Worm (Caenorhabditis elegans): ENCODE results near the gene F28H7.8.
A peak's percentile ranks its signal among the peaks of the same experiment; 100 is the strongest.

Gene F28H7.8

ce11 chrV:10804374-10804773 lies 45.6 kb downstream of the F28H7.8 start, which contains the start of gene secs-1:
Gene secs-1, minus strand, starts transcription at chrV:10804474.
- TF ChIP-seq egl-43 (GFP tag; IDR thresholded peaks at IDR 0.05) (no peak), Y48G9A.11 (GFP tag; IDR thresholded peaks at IDR 0.05) (no peak), snpc-4 (tag; optimal IDR thresholded peaks at IDR 0.05) (no peak), nhr-28 (tag; optimal IDR thresholded peaks at IDR 0.05) (no peak), T20F7.1 (GFP tag; optimal IDR thresholded peaks at IDR 0.05) (no peak), dmd-9 (GFP tag; IDR thresholded peaks at IDR 0.05) (no peak), F44E2.7 (GFP tag; IDR thresholded peaks at IDR 0.05) (no peak), lin-38 (GFP tag; IDR thresholded peaks at IDR 0.05) (no peak), mxl-2 (GFP tag; conservative IDR thresholded peaks at IDR 0.05) (no peak), F10B5.3 (tag; optimal IDR thresholded peaks at IDR 0.05) (no peak), unc-130 (GFP tag; optimal IDR thresholded peaks at IDR 0.05) (no peak), dpl-1 (GFP tag; optimal IDR thresholded peaks at IDR 0.05) (no peak), hif-1 (tag; optimal IDR thresholded peaks at IDR 0.05) (no peak), lsy-2 (tag; optimal IDR thresholded peaks at IDR 0.05) (no peak)

- TF ChIP-seq aha-1 (tag) (peak; percentile 70), hlh-11 (tag; optimal IDR thresholded peaks at IDR 0.05) (no peak)
These were observed 47.2 kb downstream of the F28H7.8 start, which contains the start of gene prp-38 for ce11 chrV:10805934-10806333. Gene prp-38, minus strand, starts transcription at chrV:10806034.

ce11 chrV:10807862-10808327 lies 49.1 kb downstream of the F28H7.8 start, which contains the start of gene plrg-1:
Gene plrg-1, minus strand, starts transcription at chrV:10807912.
- no peak for TF ChIP-seq egl-27 (tag; optimal IDR thresholded peaks at IDR 0.05)
- TF ChIP-seq dve-1 (tag; optimal IDR thresholded peaks at IDR 0.05; ENCODE audit: insufficient read depth): peak; percentile 91
- TF ChIP-seq lin-38 (GFP tag; IDR thresholded peaks at IDR 0.05): peak; percentile 93
- TF ChIP-seq lsy-2 (tag; optimal IDR thresholded peaks at IDR 0.05): peak; percentile 50 to 89
- TF ChIP-seq lin-39 (tag; optimal IDR thresholded peaks at IDR 0.05): no peak
- TF ChIP-seq daf-12 (tag; optimal IDR thresholded peaks at IDR 0.05): no peak
- TF ChIP-seq fkh-10 (GFP tag; optimal IDR thresholded peaks at IDR 0.05): peak; percentile 50
- TF ChIP-seq nhr-6 (tag; optimal IDR thresholded peaks at IDR 0.05): peak; percentile 87
- peak; percentile 78 for TF ChIP-seq nhr-11 (tag; optimal IDR thresholded peaks at IDR 0.05)
- peak; percentile 89 for TF ChIP-seq ceh-44 (GFP tag; IDR thresholded peaks at IDR 0.05)
- TF ChIP-seq mes-2 (tag; optimal IDR thresholded peaks at IDR 0.05; ENCODE audit: poor library complexity, severe bottlenecking): peak; percentile 97
- TF ChIP-seq nhr-77 (tag; optimal IDR thresholded peaks at IDR 0.05): peak; percentile 83
- peak in 1 of 2 experiments; percentile 65; a peak in 1 of 4 replicates for TF ChIP-seq madf-5 (GFP tag; IDR thresholded peaks at IDR 0.05)
- no peak for TF ChIP-seq zag-1 (tag; optimal IDR thresholded peaks at IDR 0.05)
- no peak for TF ChIP-seq nhr-237 (tag; optimal IDR thresholded peaks at IDR 0.05)
- peak; percentile 60 for TF ChIP-seq F10B5.3 (tag; optimal IDR thresholded peaks at IDR 0.05)
- peak; percentile 80 for TF ChIP-seq Y48G9A.11 (GFP tag; IDR thresholded peaks at IDR 0.05)
- TF ChIP-seq nhr-111 (GFP tag; optimal IDR thresholded peaks at IDR 0.05): no peak
- TF ChIP-seq hif-1 (tag; optimal IDR thresholded peaks at IDR 0.05): peak in 1 of 2 experiments; percentile 80
- TF ChIP-seq mxl-3 (GFP tag; optimal IDR thresholded peaks at IDR 0.05): peak; percentile 93
- peak; percentile 66 for TF ChIP-seq madf-9 (GFP tag; conservative IDR thresholded peaks at IDR 0.05)
- TF ChIP-seq aly-2 (tag; optimal IDR thresholded peaks at IDR 0.05): no peak
- no peak for TF ChIP-seq T20F7.1 (GFP tag; optimal IDR thresholded peaks at IDR 0.05)
- peak; percentile 82 for TF ChIP-seq dpl-1 (GFP tag; optimal IDR thresholded peaks at IDR 0.05)
- TF ChIP-seq rbr-2 (tag; optimal IDR thresholded peaks at IDR 0.05): peak; percentile 85
- peak; percentile 71; the same call in 1 of the 2 replicates for TF ChIP-seq nhr-42 (GFP tag; IDR thresholded peaks at IDR 0.05)
- no peak for TF ChIP-seq ceh-62 (tag; optimal IDR thresholded peaks at IDR 0.05)
- TF ChIP-seq nhr-102 (tag; optimal IDR thresholded peaks at IDR 0.05): peak; percentile 85
- no peak for TF ChIP-seq ztf-7 (tag; optimal IDR thresholded peaks at IDR 0.05)
- TF ChIP-seq nhr-28 (tag; optimal IDR thresholded peaks at IDR 0.05): peak; percentile 85
- no peak for TF ChIP-seq Y75B8A.6 (GFP tag; IDR thresholded peaks at IDR 0.05)
- TF ChIP-seq mdl-1 (tag; optimal IDR thresholded peaks at IDR 0.05): peak; percentile 47 to 63
- no peak for TF ChIP-seq nhr-10 (tag; optimal IDR thresholded peaks at IDR 0.05)
- TF ChIP-seq pha-4 (GFP tag; IDR thresholded peaks at IDR 0.05): peak; percentile 88
- peak; percentile 58 for TF ChIP-seq pha-4 (tag; optimal IDR thresholded peaks at IDR 0.05)
- peak; percentile 47; the same call in 1 of the 2 replicates for TF ChIP-seq dmd-9 (GFP tag; IDR thresholded peaks at IDR 0.05)
- TF ChIP-seq hmg-1.1 (GFP tag; IDR thresholded peaks at IDR 0.05): peak; percentile 95
- TF ChIP-seq zfp-2 (tag; optimal IDR thresholded peaks at IDR 0.05): no peak
- peak; percentile 81 for TF ChIP-seq tra-1 (GFP tag; IDR thresholded peaks at IDR 0.05)
- TF ChIP-seq daf-8 (GFP tag; IDR thresholded peaks at IDR 0.05): no peak
